Worm (Caenorhabditis elegans) whole organism, L1 larva: ENCODE data around the gene srd-28.
"Not testable (repeated sequence)": the region's sequence is repeated elsewhere in the genome, so short reads cannot be mapped to it uniquely, and the experiment has no call there.

ENCODE experiments used
- C16A3.4 ChIP-seq: fragments of 150-350 bp; optimal IDR thresholded peaks from 2 replicates; lab custom pipeline; 2014; ENCODE audit warnings: missing biosample characterization, missing genetic modification characterization
- Y116A8C.19 ChIP-seq: sonication (generic microtip); optimal IDR thresholded peaks from 2 replicates; lab custom pipeline; 2016; ENCODE audit warnings: missing compliant biosample characterization, missing genetic modification characterization, borderline replicate concordance
- aly-2 ChIP-seq: fragments of 150-350 bp; optimal IDR thresholded peaks from 2 replicates; lab custom pipeline; 2014; ENCODE audit warnings: missing biosample characterization, missing genetic modification characterization
- ama-1 ChIP-seq: fragments of 150-350 bp; optimal IDR thresholded peaks from 2 replicates; lab custom pipeline; 2014
- ceh-88 ChIP-seq: fragments of 200-800 bp; sonication (Bioruptor generic); IDR thresholded peaks from 2 replicates; pipeline ENCODE4 v1.3.6; 2022; ENCODE audit warnings: missing genetic modification characterization, missing compliant biosample characterization
- ces-1 ChIP-seq: fragments of 150-350 bp; optimal IDR thresholded peaks from 2 replicates; lab custom pipeline; 2014; ENCODE audit warnings: missing biosample characterization, missing genetic modification reagents, missing genetic modification characterization
- dpl-1 ChIP-seq, 3 experiments: fragments of 150-350 bp in 2 of 3; sonication (generic microtip) in 1 of 3; optimal IDR thresholded peaks; 2 replicates each; lab custom pipeline; 2014 to 2017; ENCODE audit warnings: missing biosample characterization in 3 of 3, missing genetic modification characterization in 3 of 3, missing genetic modification reagents in 3 of 3
- dsc-1 ChIP-seq: sonication (generic microtip); optimal IDR thresholded peaks from 2 replicates; lab custom pipeline; 2016; ENCODE audit warnings: mild to moderate bottlenecking, missing genetic modification characterization, missing compliant biosample characterization
- egl-13 ChIP-seq: sonication (generic microtip); optimal IDR thresholded peaks from 2 replicates; lab custom pipeline; 2016; ENCODE audit warnings: missing genotype, missing genetic modification reagents, missing genetic modification characterization, missing compliant biosample characterization
- elt-2 ChIP-seq: sonication (generic microtip); optimal IDR thresholded peaks from 2 replicates; lab custom pipeline; 2016; ENCODE audit warnings: missing genetic modification characterization, mild to moderate bottlenecking, inconsistent platforms, missing compliant biosample characterization, missing genetic modification reagents
- elt-3 ChIP-seq, 6 experiments: fragments of 150-350 bp in 1 of 6; sonication (generic microtip); optimal IDR thresholded peaks; 2 replicates each; lab custom pipeline; 2017 to 2018; ENCODE audit warnings: missing biosample characterization in 6 of 6, missing genetic modification characterization in 6 of 6, inconsistent platforms in 1 of 6
- fkh-4 ChIP-seq: sonication (generic microtip); optimal IDR thresholded peaks from 2 replicates; lab custom pipeline; 2016; ENCODE audit warnings: missing compliant biosample characterization, missing genetic modification characterization, borderline replicate concordance
- grh-1 ChIP-seq: fragments of 200-800 bp; sonication (Bioruptor generic); IDR thresholded peaks from 2 replicates; pipeline ENCODE4 v1.3.6; 2022; ENCODE audit warnings: missing genetic modification reagents, missing genetic modification characterization, missing compliant biosample characterization
- isw-1 ChIP-seq: fragments of 200-800 bp; sonication (Bioruptor generic); IDR thresholded peaks from 2 replicates; pipeline ENCODE4 v1.3.6; 2022; ENCODE audit warnings: missing genetic modification characterization, missing compliant biosample characterization
- jun-1 ChIP-seq: fragments of 150-350 bp; optimal IDR thresholded peaks from 2 replicates; lab custom pipeline; 2014; ENCODE audit warnings: missing biosample characterization, missing genetic modification reagents, missing genetic modification characterization
- lin-13 ChIP-seq: fragments of 150-350 bp; optimal IDR thresholded peaks from 2 replicates; lab custom pipeline; 2014; ENCODE audit warnings: missing biosample characterization, missing genetic modification reagents, missing genetic modification characterization
- lir-3 ChIP-seq: sonication (generic microtip); optimal IDR thresholded peaks from 2 replicates; lab custom pipeline; 2016; ENCODE audit warnings: mild to moderate bottlenecking, missing genetic modification characterization, moderate library complexity, missing compliant biosample characterization; ENCODE audit not compliant: poor library complexity
- lsy-2 ChIP-seq, 2 experiments: fragments of 150-350 bp; optimal IDR thresholded peaks; 2 replicates each; lab custom pipeline; 2014; ENCODE audit warnings: missing biosample characterization in 2 of 2, missing genetic modification characterization in 2 of 2
- mdl-1 ChIP-seq, 2 experiments: fragments of 150-350 bp; optimal IDR thresholded peaks; 2 replicates each; lab custom pipeline; 2014 to 2017; ENCODE audit warnings: missing biosample characterization in 2 of 2, missing genetic modification characterization in 2 of 2, inconsistent platforms in 1 of 2
- mef-2 ChIP-seq: fragments of 150-350 bp; optimal IDR thresholded peaks from 2 replicates; lab custom pipeline; 2014; ENCODE audit warnings: missing biosample characterization, missing genetic modification characterization
- mep-1 ChIP-seq: fragments of 150-350 bp; optimal IDR thresholded peaks from 2 replicates; lab custom pipeline; 2014; ENCODE audit warnings: missing biosample characterization, missing genetic modification characterization
- nhr-19 ChIP-seq: fragments of 200-800 bp; sonication (Bioruptor generic); conservative IDR thresholded peaks from 2 replicates; pipeline ENCODE4 v1.3.6; 2022; ENCODE audit warnings: missing genetic modification characterization, missing compliant biosample characterization
- nhr-28 ChIP-seq: fragments of 150-350 bp; optimal IDR thresholded peaks from 2 replicates; lab custom pipeline; 2014; ENCODE audit warnings: missing biosample characterization, missing genetic modification characterization
- nhr-85 ChIP-seq: sonication (generic microtip); peaks from one replicate; lab custom pipeline; 2016; ENCODE audit warnings: missing genetic modification characterization, inconsistent platforms, missing compliant biosample characterization
- pax-3 ChIP-seq: fragments of 200-800 bp; sonication (Bioruptor generic); optimal IDR thresholded peaks from 2 replicates; lab custom pipeline; 2018; ENCODE audit warnings: mild to moderate bottlenecking, missing genetic modification characterization, moderate library complexity, missing compliant biosample characterization
- rnt-1 ChIP-seq: sonication (generic microtip); optimal IDR thresholded peaks from 2 replicates; lab custom pipeline; 2016; ENCODE audit warnings: mild to moderate bottlenecking, missing genetic modification characterization, moderate library complexity, missing compliant biosample characterization
- snpc-4 ChIP-seq: fragments of 150-350 bp; optimal IDR thresholded peaks from 2 replicates; lab custom pipeline; 2014; ENCODE audit warnings: missing biosample characterization, missing genetic modification characterization
- sox-4 ChIP-seq: sonication (generic microtip); optimal IDR thresholded peaks from 2 replicates; lab custom pipeline; 2016; ENCODE audit warnings: missing genetic modification characterization, missing compliant biosample characterization
- sptf-1 ChIP-seq: fragments of 150-350 bp; optimal IDR thresholded peaks from 2 replicates; lab custom pipeline; 2014; ENCODE audit warnings: missing biosample characterization, missing genetic modification characterization
- swsn-7 ChIP-seq: sonication (generic microtip); optimal IDR thresholded peaks from 2 replicates; lab custom pipeline; 2016; ENCODE audit warnings: missing genetic modification characterization, missing compliant biosample characterization
- tbx-2 ChIP-seq: sonication (generic microtip); optimal IDR thresholded peaks from 2 replicates; lab custom pipeline; 2016; ENCODE audit warnings: missing genetic modification characterization, missing compliant biosample characterization
- unc-130 ChIP-seq: fragments of 150-350 bp; optimal IDR thresholded peaks from 2 replicates; lab custom pipeline; 2017; ENCODE audit warnings: missing biosample characterization, missing genetic modification characterization, inconsistent platforms
- vab-15 ChIP-seq: sonication (generic microtip); optimal IDR thresholded peaks from 2 replicates; lab custom pipeline; 2017; ENCODE audit warnings: missing genotype, mild to moderate bottlenecking, missing genetic modification characterization, missing compliant biosample characterization
- xbp-1 ChIP-seq: sonication (generic microtip); optimal IDR thresholded peaks from 2 replicates; lab custom pipeline; 2016; ENCODE audit warnings: missing genetic modification characterization, missing compliant biosample characterization

The srd-28 gene

DNA sequence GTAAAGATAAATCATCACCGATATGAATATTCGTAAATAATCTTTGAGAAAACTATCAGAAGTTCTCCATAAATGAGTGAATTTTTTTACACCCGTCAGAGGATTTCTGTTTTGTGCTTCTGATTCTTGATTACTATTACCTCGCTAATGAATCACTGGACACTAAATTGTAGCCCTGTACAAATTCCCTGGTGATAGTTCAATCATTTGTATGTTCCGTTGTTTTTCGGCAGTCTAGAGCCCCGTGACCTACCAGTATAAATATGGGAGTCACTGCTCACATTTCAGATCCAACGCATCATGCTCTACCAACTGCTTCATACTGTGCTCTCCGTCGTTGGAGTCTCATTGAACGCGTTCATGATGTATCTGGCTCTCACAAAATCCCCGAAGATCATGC lies at the start of gene srd-28:
Gene srd-28 (plus strand): TSS at position 301 of the 400 bp plus-strand sequence.
- TF ChIP-seq lir-3; grh-1 (GFP tag; lab: Robert Waterston, UW); mep-1 (tag; lab: Kevin White, UChicago): not testable (repeated sequence)
- TF ChIP-seq, all 84 proteins: peak for 0; not testable (repeated sequence) for 84

DNA sequence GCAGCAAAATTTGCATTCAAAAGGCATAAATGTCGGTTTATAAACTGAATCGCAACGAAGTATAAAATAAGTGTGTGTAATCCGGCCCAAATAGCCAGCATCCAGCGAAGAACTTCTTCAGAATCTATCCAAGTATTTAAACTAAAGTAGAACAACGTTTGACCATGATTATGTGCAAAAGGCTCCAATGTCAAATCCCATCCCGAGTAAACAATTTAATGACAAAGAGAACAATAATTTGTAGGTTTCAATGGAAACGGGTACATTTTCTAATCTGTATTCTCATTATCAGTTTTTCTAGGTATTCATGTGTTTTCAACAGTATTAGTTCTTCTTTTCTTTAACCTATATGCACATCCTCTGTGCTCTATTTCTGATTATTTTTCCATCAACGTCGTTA lies 42.7 kb upstream of the srd-28 start, which contains the start of gene C41G6.12:
Gene C41G6.12 (minus strand): TSS at position 101 of the 400 bp plus-strand sequence.
- not testable (repeated sequence) for TF ChIP-seq mdl-1 (tag; optimal IDR thresholded peaks at IDR 0.05; lab: Kevin White, UChicago); nhr-19 (GFP tag; lab: Robert Waterston, UW); unc-130 (tag; lab: Kevin White, UChicago)

DNA sequence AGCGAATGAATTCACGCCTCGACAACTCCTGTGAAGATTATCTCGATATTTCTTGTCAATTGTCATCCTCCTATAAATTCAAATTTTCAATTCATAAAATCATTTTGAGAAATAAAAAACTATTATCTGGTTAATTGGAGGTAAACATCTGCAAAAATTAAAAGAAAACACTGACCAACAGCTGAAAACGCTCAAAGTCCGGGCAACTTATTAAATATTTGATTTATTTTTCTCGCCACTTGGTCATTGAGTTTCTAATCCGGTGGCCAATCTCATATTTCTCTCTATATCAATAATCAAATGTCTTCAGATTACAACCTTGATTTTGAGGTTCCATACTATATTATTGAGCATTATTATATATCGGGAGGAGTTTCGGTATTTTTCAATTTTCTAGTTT lies 38.5 kb upstream of the srd-28 start, which contains the start of gene sri-24:
Gene sri-24 (plus strand): TSS at position 301 of the 400 bp plus-strand sequence.
- not testable (repeated sequence) for TF ChIP-seq nhr-85; C16A3.4 (tag; lab: Kevin White, UChicago); jun-1 (tag; lab: Kevin White, UChicago)
- TF ChIP-seq, all 84 proteins: peak for 0; not testable (repeated sequence) for 84

DNA sequence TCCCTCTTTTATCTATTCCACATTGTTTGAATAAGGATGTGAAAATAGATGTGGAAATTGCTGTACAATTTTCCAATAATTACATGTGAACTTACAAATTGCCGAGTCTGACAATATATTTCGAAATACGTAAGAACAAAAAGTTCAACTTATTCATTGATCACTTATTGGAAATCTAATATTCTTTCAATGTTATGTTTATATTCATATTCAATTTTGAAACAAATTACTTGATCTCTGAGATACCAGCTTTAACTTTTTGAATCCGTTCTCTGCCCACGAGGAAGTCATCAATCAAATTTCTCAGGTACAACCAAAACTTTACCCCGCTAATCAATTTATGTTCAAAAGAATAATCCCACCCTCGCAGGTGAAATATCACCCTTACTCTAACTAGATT lies 35.2 kb upstream of the srd-28 start, which contains the start of gene sri-26:
Gene sri-26 (plus strand): TSS at position 301 of the 400 bp plus-strand sequence.
- not testable (repeated sequence) for TF ChIP-seq nhr-28 (tag; lab: Kevin White, UChicago); dpl-1 (GFP tag; optimal IDR thresholded peaks at IDR 0.05; lab: Kevin White, UChicago); mef-2 (tag; lab: Kevin White, UChicago)
- TF ChIP-seq, all 84 proteins: peak for 0; not testable (repeated sequence) for 84

DNA sequence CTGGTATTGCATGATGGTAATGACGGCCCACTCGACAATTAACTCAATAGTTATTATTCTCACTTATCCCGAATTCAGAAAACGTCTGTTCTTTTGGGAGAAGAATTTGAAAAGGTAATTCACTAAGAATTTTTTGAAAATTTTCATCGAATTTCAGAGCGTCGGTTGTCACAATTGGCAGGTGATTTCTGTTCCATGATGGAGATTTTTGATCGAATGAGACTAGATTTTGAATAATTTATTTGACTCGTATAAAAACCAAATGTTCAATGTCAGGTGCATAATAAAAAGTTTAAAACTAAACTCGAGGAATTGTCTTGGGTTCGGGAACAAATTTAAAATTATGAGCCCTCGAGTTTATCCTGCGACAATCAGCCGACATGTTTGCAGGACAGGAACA lies 33.7 kb upstream of the srd-28 start, which contains the start of gene sri-25:
Gene sri-25 (plus strand): TSS at position 301 of the 400 bp plus-strand sequence.
- TF ChIP-seq xbp-1 (no peak), aly-2 (tag; lab: Kevin White, UChicago) (no peak), elt-3 (tag; optimal IDR thresholded peaks at IDR 0.05; lab: Kevin White, UChicago) (no peak), snpc-4 (no peak), Y116A8C.19 (tag; lab: Kevin White, UChicago) (no peak), sptf-1 (tag; lab: Kevin White, UChicago) (no peak), nhr-19 (GFP tag; lab: Robert Waterston, UW) (no peak), ama-1 (lab: Kevin White, UChicago) (no peak), jun-1 (tag; lab: Kevin White, UChicago) (no peak), nhr-28 (tag; lab: Kevin White, UChicago) (no peak), isw-1 (GFP tag; lab: Robert Waterston, UW) (no peak)

DNA sequence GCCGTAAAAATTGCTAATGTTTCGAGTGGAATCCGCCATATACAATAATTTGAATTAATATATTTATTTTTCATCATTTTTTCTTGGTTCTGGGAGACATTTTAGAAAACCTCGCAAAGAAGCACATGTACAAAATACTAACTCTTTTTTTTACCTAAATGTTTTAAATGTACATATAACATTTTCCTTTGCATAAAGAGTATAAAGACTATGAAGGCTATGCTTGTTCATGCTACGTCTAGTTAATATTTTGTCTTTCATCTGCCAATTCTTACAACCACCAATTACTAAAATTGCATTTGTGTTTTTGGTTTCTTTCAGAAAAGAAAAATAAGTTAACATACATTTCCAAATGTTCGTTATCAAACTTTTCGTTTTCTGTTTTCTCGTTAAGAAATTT lies 29.1 kb upstream of the srd-28 start, which contains the start of gene irld-25:
Gene irld-25 (plus strand): TSS at position 301 of the 400 bp plus-strand sequence.
- TF ChIP-seq lsy-2 (tag; optimal IDR thresholded peaks at IDR 0.05; lab: Kevin White, UChicago) (no peak), elt-2 (tag; lab: Kevin White, UChicago) (no peak), vab-15 (tag; lab: Kevin White, UChicago) (no peak), sox-4 (no peak), rnt-1 (no peak), fkh-4 (tag; lab: Kevin White, UChicago) (no peak), ceh-88 (GFP tag; lab: Robert Waterston, UW) (no peak), ces-1 (no peak), dsc-1 (tag; lab: Kevin White, UChicago) (no peak), lin-13 (GFP tag; lab: Kevin White, UChicago) (no peak), tbx-2 (tag; lab: Kevin White, UChicago) (no peak), pax-3 (tag; lab: Kevin White, UChicago) (no peak), swsn-7 (tag; lab: Kevin White, UChicago) (no peak), egl-13 (tag; lab: Kevin White, UChicago) (no peak)
